Worm (Caenorhabditis elegans): ENCODE measurements around the gene alh-11.
A peak's percentile ranks its signal among the peaks of the same experiment; 100 is the strongest.

alh-11 gene

ce11 chrIII:811544-811943 lies 32.9 kb upstream of the alh-11 start, which contains the start of gene daf-7 (continued):
- no peak for TF ChIP-seq dpl-1 (GFP tag; optimal IDR thresholded peaks at IDR 0.05)
- TF ChIP-seq F52B5.7 (tag; optimal IDR thresholded peaks at IDR 0.05): no peak
- TF ChIP-seq lir-1 (GFP tag; conservative IDR thresholded peaks at IDR 0.05): no peak

ce11 chrIII:802041-802440 lies 23.4 kb upstream of the alh-11 start:
- TF ChIP-seq B0019.2 (GFP tag; conservative IDR thresholded peaks at IDR 0.05): no peak
- TF ChIP-seq ama-1 (optimal IDR thresholded peaks at IDR 0.05): no peak
- TF ChIP-seq ama-1 (GFP tag; optimal IDR thresholded peaks at IDR 0.05): no peak
- TF ChIP-seq ZK185.1 (tag; optimal IDR thresholded peaks at IDR 0.05; ENCODE audit: poor library complexity, severe bottlenecking): no peak
- no peak for TF ChIP-seq nhr-27 (tag; optimal IDR thresholded peaks at IDR 0.05)
- TF ChIP-seq mes-4 (tag; optimal IDR thresholded peaks at IDR 0.05): no peak
- TF ChIP-seq lsy-27 (tag; optimal IDR thresholded peaks at IDR 0.05; ENCODE audit: borderline replicate concordance, insufficient read depth): no peak
- no peak for TF ChIP-seq Y56A3A.18 (GFP tag; IDR thresholded peaks at IDR 0.05)
- TF ChIP-seq madf-3 (GFP tag; IDR thresholded peaks at IDR 0.05): no peak

ce11 chrIII:797507-797906 lies 18.8 kb upstream of the alh-11 start:
- no peak for TF ChIP-seq F57A8.1 (GFP tag; optimal IDR thresholded peaks at IDR 0.05)
- TF ChIP-seq egrh-3 (GFP tag; IDR thresholded peaks at IDR 0.05): no peak
- no peak for TF ChIP-seq ztf-6 (GFP tag; IDR thresholded peaks at IDR 0.05)

DNA sequence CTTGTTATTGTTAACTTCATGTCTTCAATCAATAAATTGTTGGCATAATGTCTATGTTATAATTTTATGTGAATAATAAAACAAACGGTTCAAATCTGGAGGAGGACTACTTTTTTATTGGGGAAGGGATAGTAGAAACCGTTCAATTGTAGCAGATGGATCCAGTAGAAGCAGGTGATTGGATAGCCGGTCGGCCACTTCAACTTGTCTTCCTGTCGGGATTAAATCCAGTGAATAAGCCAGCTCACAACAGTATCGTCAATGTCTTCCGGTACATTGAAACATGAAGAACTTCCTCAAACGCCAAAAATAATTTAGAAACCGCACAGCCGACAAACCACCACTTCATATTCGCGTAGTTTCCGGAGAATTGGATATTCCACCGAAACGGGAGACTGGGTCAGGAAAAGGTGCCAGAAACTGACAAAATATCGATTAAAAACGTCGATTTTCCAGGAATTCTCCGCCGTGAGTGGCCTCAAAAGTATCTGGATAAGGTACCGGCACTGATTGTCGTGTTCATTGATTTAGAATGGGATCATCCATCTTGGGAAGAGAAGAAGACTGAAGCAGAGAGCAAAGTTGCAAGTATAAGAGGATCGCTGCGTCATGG lies 16.4 kb upstream of the alh-11 start, which contains the start of gene trpp-11:
trpp-11 (plus strand) TSS at position 153 of the 613 bp plus-strand sequence.
- TF ChIP-seq F52B5.7 (tag; optimal IDR thresholded peaks at IDR 0.05) (no peak), hlh-26 (GFP tag; conservative IDR thresholded peaks at IDR 0.05) (no peak), attf-5 (GFP tag; optimal IDR thresholded peaks at IDR 0.05) (no peak), egl-44 (GFP tag; IDR thresholded peaks at IDR 0.05) (no peak; the same call in 1 of the 2 replicates), B0019.2 (GFP tag; conservative IDR thresholded peaks at IDR 0.05) (no peak), B0261.1 (tag; optimal IDR thresholded peaks at IDR 0.05) (no peak), unc-130 (GFP tag; optimal IDR thresholded peaks at IDR 0.05) (no peak), egrh-3 (GFP tag; IDR thresholded peaks at IDR 0.05) (no peak), mcd-1 (GFP tag; IDR thresholded peaks at IDR 0.05) (peak; percentile 33), gei-17 (GFP tag; optimal IDR thresholded peaks at IDR 0.05) (no peak), mel-28 (tag; optimal IDR thresholded peaks at IDR 0.05; ENCODE audit: borderline replicate concordance) (no peak), C17E4.6 (GFP tag; IDR thresholded peaks at IDR 0.05) (no peak), ceh-91 (GFP tag; IDR thresholded peaks at IDR 0.05) (0 out of 2 replicates have a peak, but pooled peaks have one; percentile 8), Y53G8AR.9 (GFP tag; conservative IDR thresholded peaks at IDR 0.05) (peak; percentile 62), bed-2 (GFP tag; IDR thresholded peaks at IDR 0.05) (no peak), lin-26 (GFP tag; IDR thresholded peaks at IDR 0.05) (peak; percentile 56), Y56A3A.18 (GFP tag; IDR thresholded peaks at IDR 0.05) (no peak), ztf-3 (GFP tag; optimal IDR thresholded peaks at IDR 0.05) (no peak), atf-7 (tag; optimal IDR thresholded peaks at IDR 0.05) (no peak), ceh-100 (GFP tag; IDR thresholded peaks at IDR 0.05) (no peak), hlh-12 (tag; optimal IDR thresholded peaks at IDR 0.05) (no peak), hmg-20 (GFP tag; IDR thresholded peaks at IDR 0.05) (0 out of 2 replicates have a peak, but pooled peaks have one; percentile 24), lin-40 (tag; optimal IDR thresholded peaks at IDR 0.05) (no peak), nhr-80 (tag; optimal IDR thresholded peaks at IDR 0.05) (no peak), dox-1 (GFP tag; IDR thresholded peaks at IDR 0.05) (peak; percentile 21; the same call in 1 of the 2 replicates), aptf-3 (GFP tag; IDR thresholded peaks at IDR 0.05) (no peak), madf-3 (GFP tag; IDR thresholded peaks at IDR 0.05) (0 out of 2 replicates have a peak, but pooled peaks have one; percentile 61), hmg-1.2 (GFP tag; IDR thresholded peaks at IDR 0.05) (peak; percentile 8; the same call in 1 of the 2 replicates), dpl-1 (GFP tag; optimal IDR thresholded peaks at IDR 0.05) (no peak), die-1 (tag; optimal IDR thresholded peaks at IDR 0.05) (no peak), lsy-27 (tag; optimal IDR thresholded peaks at IDR 0.05; ENCODE audit: borderline replicate concordance, insufficient read depth) (no peak), C06A6.2 (GFP tag; conservative IDR thresholded peaks at IDR 0.05) (no peak), snpc-3.4 (tag; optimal IDR thresholded peaks at IDR 0.05) (peak; percentile 57), B0336.3 (GFP tag; IDR thresholded peaks at IDR 0.05) (peak; percentile 86), ztf-26 (tag; optimal IDR thresholded peaks at IDR 0.05) (no peak)
